Fruit fly (Drosophila melanogaster) whole organism, wandering third instar larva: ENCODE results near the gene CG5758.

Experiments used
- Abd-B ChIP-seq: fragments of >200 bp; optimal IDR thresholded peaks from 2 replicates; lab custom pipeline; 2017; ENCODE audit warnings: missing biosample characterization, missing genetic modification characterization
- CG32264 ChIP-seq: fragments of 200-800 bp; sonication (Bioruptor generic); optimal IDR thresholded peaks from 2 replicates; lab custom pipeline; 2016; ENCODE audit warnings: missing biosample characterization, missing genetic modification characterization
- CG9705 ChIP-seq: fragments of 200-800 bp; sonication (Bioruptor generic); optimal IDR thresholded peaks from 2 replicates; lab custom pipeline; 2018; ENCODE audit warnings: missing biosample characterization, mild to moderate bottlenecking, missing genetic modification characterization
- CrebA ChIP-seq: fragments of 200-800 bp; sonication (Bioruptor generic); optimal IDR thresholded peaks from 2 replicates; lab custom pipeline; 2016; ENCODE audit warnings: missing biosample characterization, mild to moderate bottlenecking, missing genetic modification characterization, borderline replicate concordance
- Dfd ChIP-seq: fragments of >200 bp; optimal IDR thresholded peaks from 2 replicates; lab custom pipeline; 2017; ENCODE audit warnings: missing biosample characterization, missing genetic modification characterization
- Dif ChIP-seq: fragments of 200-275, 200-300 bp; sonication (Bioruptor generic); optimal IDR thresholded peaks from 2 replicates; lab custom pipeline; 2018; ENCODE audit warnings: missing biosample characterization, missing genetic modification characterization; ENCODE audit not compliant: partially characterized antibody
- GATAd ChIP-seq: sonication (Bioruptor generic); optimal IDR thresholded peaks from 2 replicates; lab custom pipeline; 2016; ENCODE audit warnings: missing biosample characterization, missing genetic modification characterization
- HLH106 ChIP-seq: fragments of 200-800 bp; optimal IDR thresholded peaks from 3 replicates; lab custom pipeline; 2019; ENCODE audit warnings: missing biosample characterization, mild to moderate bottlenecking, missing genetic modification characterization, moderate library complexity
- Hnf4 ChIP-seq: fragments of 200-800 bp; sonication (Bioruptor generic); optimal IDR thresholded peaks from 2 replicates; lab custom pipeline; 2016; ENCODE audit warnings: missing biosample characterization, mild to moderate bottlenecking, missing genetic modification characterization
- Hr78 ChIP-seq: fragments of >200 bp; optimal IDR thresholded peaks from 2 replicates; lab custom pipeline; 2017; ENCODE audit warnings: missing biosample characterization, missing genetic modification characterization
- Hr83 ChIP-seq: fragments of 200-300 bp; sonication (Bioruptor generic); optimal IDR thresholded peaks from 2 replicates; lab custom pipeline; 2016; ENCODE audit warnings: missing biosample characterization, mild to moderate bottlenecking, missing genetic modification characterization, moderate library complexity; ENCODE audit not compliant: poor library complexity, severe bottlenecking
- Jra ChIP-seq: sonication (Bioruptor generic); optimal IDR thresholded peaks from 2 replicates; lab custom pipeline; 2016; ENCODE audit warnings: missing biosample characterization, missing genetic modification characterization
- Mio ChIP-seq: sonication (Bioruptor generic); optimal IDR thresholded peaks from 2 replicates; lab custom pipeline; 2016; ENCODE audit warnings: missing biosample characterization, missing genetic modification characterization
- Myc ChIP-seq: fragments of >200 bp; optimal IDR thresholded peaks from 2 replicates; lab custom pipeline; 2017
- N ChIP-seq: fragments of >200 bp; optimal IDR thresholded peaks from 2 replicates; lab custom pipeline; 2018; ENCODE audit warnings: missing biosample characterization, missing external identifiers, missing genetic modification characterization
- OdsH ChIP-seq: fragments of 200-800 bp; sonication (Bioruptor generic); optimal IDR thresholded peaks from 2 replicates; lab custom pipeline; 2016; ENCODE audit warnings: missing biosample characterization, mild to moderate bottlenecking, missing genetic modification characterization
- Rel ChIP-seq, 2 experiments: fragments of 200-800 bp; sonication (Bioruptor generic) in 1 of 2; optimal IDR thresholded peaks; 2 replicates in 1 of 2; 3 replicates in 1 of 2; lab custom pipeline; 2016 to 2019; ENCODE audit warnings: mild to moderate bottlenecking in 2 of 2, missing biosample characterization in 2 of 2, missing genetic modification characterization in 2 of 2, moderate library complexity in 1 of 2
- Sp1 ChIP-seq: fragments of 200-800 bp; sonication (Bioruptor generic); optimal IDR thresholded peaks from 3 replicates; lab custom pipeline; 2019; ENCODE audit warnings: missing biosample characterization, mild to moderate bottlenecking, missing genetic modification characterization, moderate library complexity
- Vsx2 ChIP-seq: fragments of 200-300, 225-300 bp; sonication (Bioruptor generic); optimal IDR thresholded peaks from 2 replicates; lab custom pipeline; 2018; ENCODE audit warnings: missing biosample characterization, missing genetic modification characterization; ENCODE audit not compliant: partially characterized antibody
- br ChIP-seq: fragments of 200-800 bp; sonication (Bioruptor generic); optimal IDR thresholded peaks from 2 replicates; lab custom pipeline; 2016; ENCODE audit warnings: missing biosample characterization, missing genetic modification characterization
- brk ChIP-seq: fragments of 200-800 bp; sonication (Bioruptor generic); optimal IDR thresholded peaks from 2 replicates; lab custom pipeline; 2016; ENCODE audit warnings: missing biosample characterization, mild to moderate bottlenecking, missing genetic modification characterization
- dl ChIP-seq, 2 experiments: fragments of 175-275, 200-275 bp in 1 of 2; fragments of 200-275 bp in 1 of 2; sonication (Bioruptor generic); optimal IDR thresholded peaks; lab custom pipeline; 2018; ENCODE audit warnings: mild to moderate bottlenecking in 2 of 2, missing biosample characterization in 2 of 2, missing genetic modification characterization in 2 of 2, moderate library complexity in 2 of 2; ENCODE audit not compliant: partially characterized antibody in 2 of 2, insufficient read depth in 1 of 2
- dmrt93B ChIP-seq: fragments of 200-800 bp; sonication (Bioruptor generic); optimal IDR thresholded peaks from 2 replicates; lab custom pipeline; 2018; ENCODE audit warnings: missing biosample characterization, mild to moderate bottlenecking, missing genetic modification characterization
- dsf ChIP-seq: sonication (Bioruptor generic); optimal IDR thresholded peaks from 2 replicates; lab custom pipeline; 2016; ENCODE audit warnings: missing biosample characterization, missing genetic modification characterization, borderline replicate concordance
- ey ChIP-seq: fragments of 200-800 bp; sonication (Bioruptor generic); optimal IDR thresholded peaks from 2 replicates; lab custom pipeline; 2016; ENCODE audit warnings: missing biosample characterization, missing genetic modification characterization
- foxo ChIP-seq, 2 experiments: fragments of 200-800 bp; sonication (Bioruptor generic); optimal IDR thresholded peaks; 2 replicates in 1 of 2; 3 replicates in 1 of 2; lab custom pipeline; 2016 to 2017; ENCODE audit warnings: missing biosample characterization in 2 of 2, missing genetic modification characterization in 2 of 2
- fru ChIP-seq: fragments of 200-800 bp; sonication (Bioruptor generic); optimal IDR thresholded peaks from 3 replicates; lab custom pipeline; 2016; ENCODE audit warnings: missing biosample characterization, mild to moderate bottlenecking, missing genetic modification characterization
- h ChIP-seq: fragments of 200-800 bp; sonication (Bioruptor generic); optimal IDR thresholded peaks from 3 replicates; lab custom pipeline; 2016; ENCODE audit warnings: missing biosample characterization, mild to moderate bottlenecking, missing genetic modification characterization
- jim ChIP-seq: fragments of 175-275, 200-325 bp; sonication (Bioruptor generic); optimal IDR thresholded peaks from 2 replicates; lab custom pipeline; 2016; ENCODE audit warnings: missing biosample characterization, mild to moderate bottlenecking, missing genetic modification characterization
- lola ChIP-seq: fragments of >200 bp; optimal IDR thresholded peaks from 2 replicates; lab custom pipeline; 2017; ENCODE audit warnings: missing biosample characterization, missing genetic modification characterization
- pan ChIP-seq: fragments of >200 bp; optimal IDR thresholded peaks from 2 replicates; lab custom pipeline; 2017
- psq ChIP-seq: fragments of 200-800 bp; sonication (Bioruptor generic); optimal IDR thresholded peaks from 3 replicates; lab custom pipeline; 2017; ENCODE audit warnings: missing biosample characterization, mild to moderate bottlenecking, missing genetic modification characterization, moderate library complexity
- rgr ChIP-seq: fragments of 200-800 bp; sonication (Bioruptor generic); optimal IDR thresholded peaks from 3 replicates; lab custom pipeline; 2016; ENCODE audit warnings: missing biosample characterization, mild to moderate bottlenecking, missing genetic modification characterization
- sage ChIP-seq: fragments of 200-800 bp; sonication (Bioruptor generic); optimal IDR thresholded peaks from 2 replicates; lab custom pipeline; 2016; ENCODE audit warnings: missing biosample characterization, mild to moderate bottlenecking, missing genetic modification characterization
- sv ChIP-seq: fragments of 200-800 bp; sonication (Bioruptor generic); optimal IDR thresholded peaks from 3 replicates; lab custom pipeline; 2016; ENCODE audit warnings: missing biosample characterization, missing genetic modification characterization
- tai ChIP-seq: sonication (Bioruptor generic); optimal IDR thresholded peaks from 2 replicates; lab custom pipeline; 2016; ENCODE audit warnings: missing biosample characterization, missing genetic modification characterization
- usp ChIP-seq: fragments of >200 bp; optimal IDR thresholded peaks from 2 replicates; lab custom pipeline; 2017; ENCODE audit warnings: missing biosample characterization, missing genetic modification characterization
- woc ChIP-seq: sonication (Bioruptor generic); optimal IDR thresholded peaks from 2 replicates; lab custom pipeline; 2016; ENCODE audit warnings: missing biosample characterization, mild to moderate bottlenecking, missing genetic modification characterization

Gene CG5758

DNA sequence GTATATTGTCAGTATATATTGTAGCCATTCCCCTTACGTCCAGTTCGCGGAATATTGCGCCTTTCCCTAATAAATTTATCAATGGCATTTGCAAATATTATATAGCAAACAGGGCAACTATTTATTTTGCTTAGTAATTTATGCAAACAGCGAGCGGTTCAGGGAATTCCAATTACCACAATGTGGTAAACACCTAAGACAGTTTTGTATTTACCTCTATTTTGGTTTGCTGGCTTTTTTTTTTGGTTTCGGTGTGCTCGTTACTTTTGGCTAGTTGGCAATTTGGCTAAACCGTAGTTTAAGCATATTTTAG lies 32.0 kb downstream of the CG5758 start:
- TF ChIP-seq woc (GFP tag; lab: Kevin White, UChicago): no peak
- peak; percentile 13 for TF ChIP-seq Hr83 (GFP tag; lab: Kevin White, UChicago)
- TF ChIP-seq psq (GFP tag; lab: Kevin White, UChicago): no peak
- peak; percentile 62 for TF ChIP-seq tai (GFP tag; lab: Kevin White, UChicago)
- TF ChIP-seq GATAd: no peak
- no peak for TF ChIP-seq N
- peak; percentile 14 for TF ChIP-seq rgr (GFP tag; lab: Kevin White, UChicago)
- TF ChIP-seq OdsH (GFP tag; lab: Kevin White, UChicago): peak; percentile 31

- TF ChIP-seq CG9705 (GFP tag; lab: Kevin White, UChicago): no peak
- TF ChIP-seq psq (GFP tag; lab: Kevin White, UChicago): peak; percentile 13
- TF ChIP-seq Hnf4 (GFP tag; lab: Kevin White, UChicago): no peak
- TF ChIP-seq lola (GFP tag; lab: Kevin White, UChicago): no peak
- no peak for TF ChIP-seq pan (lab: Kevin White, UChicago)
- peak; percentile 21 for TF ChIP-seq rgr (GFP tag; lab: Kevin White, UChicago)
- no peak for TF ChIP-seq GATAd
- peak; percentile 42 for TF ChIP-seq Hr83 (GFP tag; lab: Kevin White, UChicago)
- peak; percentile 5 for TF ChIP-seq Sp1
- TF ChIP-seq dsf (GFP tag; lab: Kevin White, UChicago): no peak
- no peak for TF ChIP-seq CG32264
- no peak for TF ChIP-seq fru (GFP tag; lab: Kevin White, UChicago)
- no peak for TF ChIP-seq N
- TF ChIP-seq Vsx2: peak; percentile 35
- TF ChIP-seq Abd-B (GFP tag; lab: Kevin White, UChicago): no peak
- TF ChIP-seq Dif (GFP tag; lab: Kevin White, UChicago): no peak
- TF ChIP-seq OdsH (GFP tag; lab: Kevin White, UChicago): no peak
- peak; percentile 8 for TF ChIP-seq HLH106 (tag; lab: Kevin White, UChicago)
- TF ChIP-seq Hr78: no peak
- TF ChIP-seq ey (GFP tag; lab: Kevin White, UChicago): no peak
- TF ChIP-seq br (GFP tag; lab: Kevin White, UChicago): no peak
- TF ChIP-seq dl (GFP tag; optimal IDR thresholded peaks at IDR 0.05; lab: Kevin White, UChicago; ENCODE audit: insufficient read depth in 1 of 2, partially characterized antibody in 2 of 2): no peak
- TF ChIP-seq usp: no peak
- TF ChIP-seq tai (GFP tag; lab: Kevin White, UChicago): no peak
- TF ChIP-seq Myc (lab: Kevin White, UChicago): peak; percentile 93
- TF ChIP-seq woc (GFP tag; lab: Kevin White, UChicago): no peak
- no peak for TF ChIP-seq jim (GFP tag; lab: Kevin White, UChicago)
- no peak for TF ChIP-seq sage
- no peak for TF ChIP-seq brk
- peak; percentile 4 for TF ChIP-seq sv (GFP tag; lab: Kevin White, UChicago)
- no peak for TF ChIP-seq h
- TF ChIP-seq dmrt93B (GFP tag; lab: Kevin White, UChicago): no peak
- no peak for TF ChIP-seq Rel (GFP tag; optimal IDR thresholded peaks at IDR 0.05; lab: Kevin White, UChicago)
- peak; percentile 70 for TF ChIP-seq Rel (tag; optimal IDR thresholded peaks at IDR 0.05; lab: Kevin White, UChicago)
- TF ChIP-seq foxo (GFP tag; optimal IDR thresholded peaks at IDR 0.05; lab: Kevin White, UChicago): peak in 1 of 2 experiments; percentile 13
- no peak for TF ChIP-seq Mio
- TF ChIP-seq Dfd (GFP tag; lab: Kevin White, UChicago): no peak
- no peak for TF ChIP-seq Jra
- no peak for TF ChIP-seq CrebA (GFP tag; lab: Kevin White, UChicago)
Observed at dm6 chr2L:18152172-18152639, 32.4 kb downstream of the CG5758 start, which contains the start of gene Socs36E. Gene Socs36E (minus strand): TSS chr2L:18152417.

DNA sequence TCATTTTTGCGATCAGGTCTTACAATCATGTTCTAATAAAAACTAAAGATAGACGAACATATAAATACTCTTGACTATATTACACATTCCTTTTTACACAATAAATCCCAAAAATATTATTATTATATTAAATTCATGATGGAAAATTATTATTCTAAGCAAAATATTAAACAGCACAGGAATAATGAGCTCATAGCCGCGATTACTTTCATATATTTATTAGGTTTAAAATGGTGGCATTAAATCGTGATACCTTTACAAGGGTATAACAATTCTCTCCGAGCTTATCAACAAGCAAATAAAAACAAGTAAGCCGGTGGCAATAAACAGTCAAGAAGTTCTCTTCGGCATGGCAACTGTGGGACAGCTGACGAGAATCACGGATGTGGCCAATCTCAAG lies 33.3 kb downstream of the CG5758 start, which contains the start of gene CG17681:
Gene CG17681, plus strand, starts transcription at position 56 of the 400 bp plus-strand sequence.
- TF ChIP-seq dmrt93B (GFP tag; lab: Kevin White, UChicago): no peak
- peak; percentile 34 for TF ChIP-seq fru (GFP tag; lab: Kevin White, UChicago)
- TF ChIP-seq rgr (GFP tag; lab: Kevin White, UChicago): peak; percentile 60
- peak; percentile 28 for TF ChIP-seq HLH106 (tag; lab: Kevin White, UChicago)
- no peak for TF ChIP-seq CrebA (GFP tag; lab: Kevin White, UChicago)
- TF ChIP-seq Hr83 (GFP tag; lab: Kevin White, UChicago): no peak
- TF ChIP-seq usp: no peak
- TF ChIP-seq woc (GFP tag; lab: Kevin White, UChicago): peak; percentile 5
- peak; percentile 58 for TF ChIP-seq brk
- no peak for TF ChIP-seq jim (GFP tag; lab: Kevin White, UChicago)
- no peak for TF ChIP-seq Jra
- no peak for TF ChIP-seq lola (GFP tag; lab: Kevin White, UChicago)
- peak; percentile 17 for TF ChIP-seq sage
- TF ChIP-seq OdsH (GFP tag; lab: Kevin White, UChicago): peak; percentile 45
- TF ChIP-seq Sp1: no peak
- no peak for TF ChIP-seq ey (GFP tag; lab: Kevin White, UChicago)
- TF ChIP-seq Hnf4 (GFP tag; lab: Kevin White, UChicago): no peak
- no peak for TF ChIP-seq GATAd
- no peak for TF ChIP-seq Vsx2
- no peak for TF ChIP-seq N
- no peak for TF ChIP-seq br (GFP tag; lab: Kevin White, UChicago)
- peak; percentile 0 for TF ChIP-seq psq (GFP tag; lab: Kevin White, UChicago)
- TF ChIP-seq dl (GFP tag; optimal IDR thresholded peaks at IDR 0.05; lab: Kevin White, UChicago; ENCODE audit: insufficient read depth in 1 of 2, partially characterized antibody in 2 of 2): no peak
- TF ChIP-seq sv (GFP tag; lab: Kevin White, UChicago): no peak
- no peak for TF ChIP-seq Abd-B (GFP tag; lab: Kevin White, UChicago)
- TF ChIP-seq Mio: no peak
- TF ChIP-seq Dif (GFP tag; lab: Kevin White, UChicago): no peak
- no peak for TF ChIP-seq tai (GFP tag; lab: Kevin White, UChicago)
- no peak for TF ChIP-seq Hr78
- TF ChIP-seq CG9705 (GFP tag; lab: Kevin White, UChicago): no peak
- no peak for TF ChIP-seq pan (lab: Kevin White, UChicago)
- no peak for TF ChIP-seq h
- TF ChIP-seq dsf (GFP tag; lab: Kevin White, UChicago): no peak
- no peak for TF ChIP-seq Myc (lab: Kevin White, UChicago)
- peak in 1 of 2 experiments; percentile 54 for TF ChIP-seq foxo (GFP tag; optimal IDR thresholded peaks at IDR 0.05; lab: Kevin White, UChicago)
- no peak for TF ChIP-seq CG32264
